ENCODE assay signal across 5 worm cellular contexts in genomic region chrIII:12874606-12875066, ce11.
TF ChIP-seq lines count a peak whose summit lies in the region.

Gene mrg-1 (minus strand): TSS chrIII:12874656.
Gene spcs-2 (plus strand): TSS chrIII:12875031.

TF ChIP-seq in whole organism, L1 larva, 84 proteins besides CTCF, POLR2A, EP300 and RAD21 (continues in another document):
- peak; percentile 92 for TF ChIP-seq tbx-2 (tag; optimal IDR thresholded peaks at IDR 0.05; lab: Kevin White, UChicago)
- TF ChIP-seq rnt-1 (tag; optimal IDR thresholded peaks at IDR 0.05; lab: Kevin White, UChicago): peak; percentile 96
- peak; percentile 88 for TF ChIP-seq nhr-85 (tag; lab: Kevin White, UChicago)
- TF ChIP-seq elt-3 (tag; optimal IDR thresholded peaks at IDR 0.05; lab: Kevin White, UChicago): peak in 3 of 6 experiments; percentile 33 to 62 (median 59)
- TF ChIP-seq ces-1 (GFP tag; optimal IDR thresholded peaks at IDR 0.05; lab: Kevin White, UChicago): no peak
- TF ChIP-seq Y116A8C.19 (tag; optimal IDR thresholded peaks at IDR 0.05; lab: Kevin White, UChicago; ENCODE audit: borderline replicate concordance): no peak
- no peak for TF ChIP-seq ceh-63 (GFP tag; optimal IDR thresholded peaks at IDR 0.05; lab: Kevin White, UChicago)
- peak; percentile 58 for TF ChIP-seq pax-3 (tag; optimal IDR thresholded peaks at IDR 0.05; lab: Kevin White, UChicago)
- peak; percentile 69 for TF ChIP-seq lin-39 (tag; optimal IDR thresholded peaks at IDR 0.05; lab: Kevin White, UChicago)
- TF ChIP-seq nhr-84 (tag; optimal IDR thresholded peaks at IDR 0.05; lab: Kevin White, UChicago): no peak
- peak; percentile 49 for TF ChIP-seq sup-37 (GFP tag; optimal IDR thresholded peaks at IDR 0.05; lab: Kevin White, UChicago)
- TF ChIP-seq aha-1 (tag; optimal IDR thresholded peaks at IDR 0.05; lab: Kevin White, UChicago): peak; percentile 26
- TF ChIP-seq blmp-1 (tag; optimal IDR thresholded peaks at IDR 0.05; lab: Kevin White, UChicago): no peak
- TF ChIP-seq ztf-4 (tag; optimal IDR thresholded peaks at IDR 0.05; lab: Kevin White, UChicago): peak; percentile 74
- peak; percentile 70 for TF ChIP-seq snpc-4 (tag; optimal IDR thresholded peaks at IDR 0.05; lab: Kevin White, UChicago)
- peak in 1 of 2 experiments; percentile 92 for TF ChIP-seq ztf-11 (tag; optimal IDR thresholded peaks at IDR 0.05; lab: Kevin White, UChicago)
- peak; percentile 95 for TF ChIP-seq snu-23 (GFP tag; optimal IDR thresholded peaks at IDR 0.05; lab: Kevin White, UChicago)
- TF ChIP-seq unc-130 (tag; optimal IDR thresholded peaks at IDR 0.05; lab: Kevin White, UChicago): peak; percentile 86

TF ChIP-seq in whole organism, L3 larva, 47 proteins besides CTCF, POLR2A, EP300 and RAD21 (continues in another document):
- TF ChIP-seq zag-1 (tag; optimal IDR thresholded peaks at IDR 0.05; lab: Kevin White, UChicago) (peak; percentile 11), R02D3.7 (tag; optimal IDR thresholded peaks at IDR 0.05; lab: Kevin White, UChicago) (peak; percentile 83), ztf-4 (tag; optimal IDR thresholded peaks at IDR 0.05; lab: Kevin White, UChicago) (no peak), fkh-10 (GFP tag; optimal IDR thresholded peaks at IDR 0.05; lab: Kevin White, UChicago) (peak; percentile 21), elt-2 (tag; optimal IDR thresholded peaks at IDR 0.05; lab: Kevin White, UChicago) (peak; percentile 55), ama-1 (optimal IDR thresholded peaks at IDR 0.05; lab: Kevin White, UChicago) (no peak), snpc-4 (tag; optimal IDR thresholded peaks at IDR 0.05; lab: Kevin White, UChicago) (peak; percentile 85), egl-27 (tag; optimal IDR thresholded peaks at IDR 0.05; lab: Kevin White, UChicago) (peak; percentile 73), hmg-11 (tag; optimal IDR thresholded peaks at IDR 0.05; lab: Kevin White, UChicago) (peak; percentile 92), lin-39 (tag; optimal IDR thresholded peaks at IDR 0.05; lab: Kevin White, UChicago) (peak; percentile 88), unc-39 (tag; optimal IDR thresholded peaks at IDR 0.05; lab: Kevin White, UChicago) (no peak), unc-62 (GFP tag; optimal IDR thresholded peaks at IDR 0.05; lab: Kevin White, UChicago) (no peak), mml-1 (tag; optimal IDR thresholded peaks at IDR 0.05; lab: Kevin White, UChicago) (no peak), elt-3 (tag; optimal IDR thresholded peaks at IDR 0.05; lab: Kevin White, UChicago) (no peak), elt-1 (tag; optimal IDR thresholded peaks at IDR 0.05; lab: Kevin White, UChicago) (peak; percentile 40), lin-15B (tag; optimal IDR thresholded peaks at IDR 0.05; lab: Kevin White, UChicago) (peak; percentile 84), tbx-2 (tag; optimal IDR thresholded peaks at IDR 0.05; lab: Kevin White, UChicago) (peak; percentile 77), sea-2 (GFP tag; optimal IDR thresholded peaks at IDR 0.05; lab: Kevin White, UChicago) (peak; percentile 28), ceh-82 (tag; optimal IDR thresholded peaks at IDR 0.05; lab: Kevin White, UChicago) (peak; percentile 63)

TF ChIP-seq in whole organism, early embryonic, 17 proteins besides CTCF, POLR2A, EP300 and RAD21:
- TF ChIP-seq ets-7 (tag; optimal IDR thresholded peaks at IDR 0.05; lab: Kevin White, UChicago): peak; percentile 3
- peak; percentile 54 for TF ChIP-seq ceh-36 (tag; optimal IDR thresholded peaks at IDR 0.05; lab: Kevin White, UChicago)
- TF ChIP-seq pes-1 (GFP tag; IDR thresholded peaks at IDR 0.05; lab: Robert Waterston, UW): peak; percentile 81
- TF ChIP-seq F13C5.2 (tag; optimal IDR thresholded peaks at IDR 0.05; lab: Kevin White, UChicago): peak; percentile 91
- TF ChIP-seq hnd-1 (tag; optimal IDR thresholded peaks at IDR 0.05; lab: Kevin White, UChicago): peak; percentile 48
- peak; percentile 33 for TF ChIP-seq hmbx-1 (tag; optimal IDR thresholded peaks at IDR 0.05; lab: Kevin White, UChicago)
- TF ChIP-seq sea-1 (GFP tag; conservative IDR thresholded peaks at IDR 0.05; lab: Robert Waterston, UW): 0 out of 2 replicates have a peak, but pooled peaks have one; percentile 22
- TF ChIP-seq ama-1 (optimal IDR thresholded peaks at IDR 0.05; lab: Kevin White, UChicago): no peak
- peak; percentile 34 for TF ChIP-seq ceh-13 (GFP tag; optimal IDR thresholded peaks at IDR 0.05; lab: Kevin White, UChicago)
- peak; percentile 69; the same call in 1 of the 2 replicates for TF ChIP-seq tbx-37 (GFP tag; conservative IDR thresholded peaks at IDR 0.05; lab: Robert Waterston, UW)
- TF ChIP-seq hmg-4 (GFP tag; optimal IDR thresholded peaks at IDR 0.05; lab: Kevin White, UChicago): peak; percentile 41
- no peak for TF ChIP-seq aly-1 (tag; optimal IDR thresholded peaks at IDR 0.05; lab: Kevin White, UChicago)
- TF ChIP-seq scrt-1 (GFP tag; IDR thresholded peaks at IDR 0.05; lab: Robert Waterston, UW): no peak
- peak; percentile 68; the same call in 1 of the 2 replicates for TF ChIP-seq flt-1 (GFP tag; IDR thresholded peaks at IDR 0.05; lab: Robert Waterston, UW)
- TF ChIP-seq tbx-11 (GFP tag; IDR thresholded peaks at IDR 0.05; lab: Robert Waterston, UW): peak; percentile 63; the same call in 1 of the 2 replicates
- no peak for TF ChIP-seq B0310.2 (tag; optimal IDR thresholded peaks at IDR 0.05; lab: Kevin White, UChicago)
- no peak for TF ChIP-seq tra-4 (tag; optimal IDR thresholded peaks at IDR 0.05; lab: Kevin White, UChicago)

TF ChIP-seq in whole organism, midembryonic, 9 proteins besides CTCF, POLR2A, EP300 and RAD21:
- TF ChIP-seq klf-2 (GFP tag; conservative IDR thresholded peaks at IDR 0.05; lab: Robert Waterston, UW) (peak; percentile 58; the same call in 1 of the 2 replicates), T22C8.4 (GFP tag; IDR thresholded peaks at IDR 0.05; lab: Robert Waterston, UW) (no peak), tab-1 (GFP tag; IDR thresholded peaks at IDR 0.05; lab: Robert Waterston, UW) (peak; percentile 76), cog-1 (tag; optimal IDR thresholded peaks at IDR 0.05; lab: Kevin White, UChicago) (peak; percentile 72), med-1 (GFP tag; optimal IDR thresholded peaks at IDR 0.05; lab: Kevin White, UChicago; ENCODE audit: insufficient read depth) (peak; percentile 74), ztf-29 (GFP tag; IDR thresholded peaks at IDR 0.05; lab: Robert Waterston, UW) (0 out of 2 replicates have a peak, but pooled peaks have one; percentile 67), ztf-23 (GFP tag; IDR thresholded peaks at IDR 0.05; lab: Robert Waterston, UW) (peak; percentile 86), ref-1 (GFP tag; conservative IDR thresholded peaks at IDR 0.05; lab: Robert Waterston, UW) (no peak), flt-1 (GFP tag; IDR thresholded peaks at IDR 0.05; lab: Robert Waterston, UW) (peak; percentile 85)

TF ChIP-seq in whole organism, young adult, 124 proteins besides CTCF, POLR2A, EP300 and RAD21 (continues in another document):
- TF ChIP-seq T26A5.8 (tag; optimal IDR thresholded peaks at IDR 0.05; lab: Kevin White, UChicago) (no peak), let-526 (GFP tag; IDR thresholded peaks at IDR 0.05; lab: Robert Waterston, UW) (no peak), sea-2 (GFP tag; IDR thresholded peaks at IDR 0.05; lab: Robert Waterston, UW) (no peak), dpff-1 (tag; optimal IDR thresholded peaks at IDR 0.05; lab: Kevin White, UChicago) (no peak), ztf-6 (GFP tag; IDR thresholded peaks at IDR 0.05; lab: Robert Waterston, UW) (0 out of 2 replicates have a peak, but pooled peaks have one; percentile 32), tlf-1 (GFP tag; optimal IDR thresholded peaks at IDR 0.05; lab: Kevin White, UChicago) (peak; percentile 81), F23B12.7 (tag; optimal IDR thresholded peaks at IDR 0.05; lab: Kevin White, UChicago; ENCODE audit: insufficient read depth) (peak; percentile 94), F57C9.4 (tag; optimal IDR thresholded peaks at IDR 0.05; lab: Kevin White, UChicago) (no peak), dpl-1 (GFP tag; optimal IDR thresholded peaks at IDR 0.05; lab: Kevin White, UChicago) (peak; percentile 77), nhr-80 (tag; optimal IDR thresholded peaks at IDR 0.05; lab: Kevin White, UChicago) (peak; percentile 53), D2030.7 (GFP tag; IDR thresholded peaks at IDR 0.05; lab: Robert Waterston, UW) (peak; percentile 90), akir-1 (GFP tag; optimal IDR thresholded peaks at IDR 0.05; lab: Kevin White, UChicago) (no peak), zfh-2 (GFP tag; conservative IDR thresholded peaks at IDR 0.05; lab: Robert Waterston, UW) (0 out of 2 replicates have a peak, but pooled peaks have one; percentile 4), Y67H2A.10 (GFP tag; conservative IDR thresholded peaks at IDR 0.05; lab: Robert Waterston, UW) (no peak), madf-8 (GFP tag; conservative IDR thresholded peaks at IDR 0.05; lab: Robert Waterston, UW) (no peak), nhr-179 (tag; optimal IDR thresholded peaks at IDR 0.05; lab: Kevin White, UChicago) (no peak), ztf-18 (tag; optimal IDR thresholded peaks at IDR 0.05; lab: Kevin White, UChicago) (peak; percentile 67), lin-40 (tag; optimal IDR thresholded peaks at IDR 0.05; lab: Kevin White, UChicago) (peak; percentile 88), madf-6 (GFP tag; IDR thresholded peaks at IDR 0.05; lab: Robert Waterston, UW) (peak; percentile 84), Y53F4B.3 (GFP tag; IDR thresholded peaks at IDR 0.05; lab: Robert Waterston, UW) (no peak), ets-4 (GFP tag; optimal IDR thresholded peaks at IDR 0.05; lab: Kevin White, UChicago) (no peak), xnd-1 (tag; optimal IDR thresholded peaks at IDR 0.05; lab: Kevin White, UChicago) (peak; percentile 57), nfya-2 (GFP tag; IDR thresholded peaks at IDR 0.05; lab: Robert Waterston, UW) (no peak), gei-17 (GFP tag; optimal IDR thresholded peaks at IDR 0.05; lab: Kevin White, UChicago) (no peak), attf-3 (GFP tag; conservative IDR thresholded peaks at IDR 0.05; lab: Robert Waterston, UW) (peak; percentile 59; the same call in 1 of the 2 replicates), attf-5 (GFP tag; optimal IDR thresholded peaks at IDR 0.05; lab: Kevin White, UChicago) (peak; percentile 97), pha-4 (tag; optimal IDR thresholded peaks at IDR 0.05; lab: Kevin White, UChicago) (no peak), hlh-12 (tag; optimal IDR thresholded peaks at IDR 0.05; lab: Kevin White, UChicago) (no peak), C17E4.6 (GFP tag; IDR thresholded peaks at IDR 0.05; lab: Robert Waterston, UW) (peak; percentile 82), nhr-120 (GFP tag; IDR thresholded peaks at IDR 0.05; lab: Robert Waterston, UW) (no peak), ama-1 (optimal IDR thresholded peaks at IDR 0.05; lab: Kevin White, UChicago) (no peak), ama-1 (GFP tag; optimal IDR thresholded peaks at IDR 0.05; lab: Kevin White, UChicago) (peak in 1 of 2 experiments; percentile 55), repo-1 (tag; optimal IDR thresholded peaks at IDR 0.05; lab: Kevin White, UChicago) (no peak), snpc-4 (GFP tag; optimal IDR thresholded peaks at IDR 0.05; lab: Kevin White, UChicago) (peak; percentile 42), snpc-4 (tag; optimal IDR thresholded peaks at IDR 0.05; lab: Kevin White, UChicago) (peak in 3 of 4 experiments; percentile 57 to 72 (median 62))

Comparison
In these comparisons a context has a peak if more than half of its experiments do, and no peak if none do; other contexts are left out.
1. Of the 8 proteins assayed by ChIP-seq in both whole organism, young adult and whole organism, L1 larva: peak only in whole organism, young adult: none; only in whole organism, L1 larva: none; in both: dpl-1, efl-1, lin-35, nhr-90, snpc-4 and unc-130; in neither: 1; mixed calls (peak in some experiments, not most) for 1.